Fruit fly (Drosophila melanogaster): ENCODE data around the gene SNF4Agamma.

The SNF4Agamma gene

dm6 chr3R:21101453-21102214, 38.9 kb upstream of the SNF4Agamma start, which contains the start of the genes CG7044 and Tbc1d22 (continued):
- TF ChIP-seq esg (GFP tag; conservative IDR thresholded peaks at IDR 0.05) (no peak), Vsx1 (GFP tag; optimal IDR thresholded peaks at IDR 0.05) (no peak), Tbp (GFP tag; optimal IDR thresholded peaks at IDR 0.05) (no peak), tll (GFP tag; optimal IDR thresholded peaks at IDR 0.05) (peak in 1 of 2 experiments; percentile 79), unc-4 (GFP tag; IDR thresholded peaks at IDR 0.05; ENCODE audit: partially characterized antibody) (no peak; the same call in 1 of the 2 replicates), CG14710 (tag; optimal IDR thresholded peaks at IDR 0.05) (peak; percentile 71), CG3838 (GFP tag; optimal IDR thresholded peaks at IDR 0.05) (no peak), CG9437 (GFP tag; optimal IDR thresholded peaks at IDR 0.05) (peak; percentile 51), CG7556 (GFP tag; optimal IDR thresholded peaks at IDR 0.05) (peak; percentile 60), TFAM (GFP tag; optimal IDR thresholded peaks at IDR 0.05) (no peak), Awh (GFP tag; IDR thresholded peaks at IDR 0.05) (no peak), CG1529 (GFP tag; optimal IDR thresholded peaks at IDR 0.05) (no peak), CG2712 (tag; optimal IDR thresholded peaks at IDR 0.05) (peak; percentile 72), hkb (optimal IDR thresholded peaks at IDR 0.05) (no peak), hkb (GFP tag; IDR thresholded peaks at IDR 0.05) (no peak), CG12299 (tag; optimal IDR thresholded peaks at IDR 0.05) (no peak), stwl (tag; optimal IDR thresholded peaks at IDR 0.05) (peak; percentile 37), luna (GFP tag; optimal IDR thresholded peaks at IDR 0.05) (no peak), CG9727 (GFP tag; optimal IDR thresholded peaks at IDR 0.05) (peak; percentile 64), croc (GFP tag; conservative IDR thresholded peaks at IDR 0.05) (no peak), Fer3 (tag; optimal IDR thresholded peaks at IDR 0.05) (peak; percentile 26), CG9876 (GFP tag; optimal IDR thresholded peaks at IDR 0.05) (no peak), sd (tag; optimal IDR thresholded peaks at IDR 0.05) (no peak), CG6813 (GFP tag; optimal IDR thresholded peaks at IDR 0.05) (no peak), CG6765 (GFP tag; optimal IDR thresholded peaks at IDR 0.05) (no peak), CG12236 (GFP tag; optimal IDR thresholded peaks at IDR 0.05) (no peak), CG16813 (GFP tag; IDR thresholded peaks at IDR 0.05; ENCODE audit: partially characterized antibody) (peak; percentile 40; the same call in 2 of the 3 replicates), Dip2 (GFP tag; IDR thresholded peaks at IDR 0.05) (no peak), lola (GFP tag; optimal IDR thresholded peaks at IDR 0.05) (peak in 1 of 3 experiments; percentile 72), dysf (GFP tag; IDR thresholded peaks at IDR 0.05) (peak; percentile 61), CG8290 (GFP tag; optimal IDR thresholded peaks at IDR 0.05) (peak; percentile 52), CG8290 (tag; optimal IDR thresholded peaks at IDR 0.05) (peak in 1 of 2 experiments; percentile 47), sens-2 (GFP tag; IDR thresholded peaks at IDR 0.05) (no peak), Fer1 (GFP tag; optimal IDR thresholded peaks at IDR 0.05) (no peak), Pdp1 (GFP tag; optimal IDR thresholded peaks at IDR 0.05) (peak; percentile 13 to 33), CG11247 (GFP tag; IDR thresholded peaks at IDR 0.05) (no peak), MESR4 (GFP tag; optimal IDR thresholded peaks at IDR 0.05) (peak; percentile 62), Neu2 (GFP tag; optimal IDR thresholded peaks at IDR 0.05; ENCODE audit: borderline replicate concordance) (no peak), dati (GFP tag; IDR thresholded peaks at IDR 0.05) (no peak), dpn (GFP tag; optimal IDR thresholded peaks at IDR 0.05) (peak; percentile 38 to 70), vfl (GFP tag; optimal IDR thresholded peaks at IDR 0.05) (peak; percentile 26), CG17568 (GFP tag; optimal IDR thresholded peaks at IDR 0.05) (no peak), CG8924 (tag; optimal IDR thresholded peaks at IDR 0.05) (peak; percentile 53), mld (GFP tag; IDR thresholded peaks at IDR 0.05; ENCODE audit: partially characterized antibody) (no peak), amos (GFP tag; IDR thresholded peaks at IDR 0.05; ENCODE audit: partially characterized antibody) (peak; percentile 54), CG30403 (GFP tag; optimal IDR thresholded peaks at IDR 0.05) (peak; percentile 83), Lhr (GFP tag; optimal IDR thresholded peaks at IDR 0.05) (peak; percentile 61), CG42726 (GFP tag; IDR thresholded peaks at IDR 0.05; ENCODE audit: partially characterized antibody) (no peak), gt (GFP tag; IDR thresholded peaks at IDR 0.05) (no peak)
